Worm (Caenorhabditis elegans) whole organism, midembryonic: Measurements from ENCODE around the gene R10E8.1.

Source experiments
- T22C8.4 ChIP-seq: fragments of 200-800 bp; sonication (Bioruptor generic); IDR thresholded peaks from 2 replicates; pipeline ENCODE4 v1.3.6; 2022; ENCODE audit warnings: missing genetic modification characterization, missing compliant biosample characterization
- cog-1 ChIP-seq: sonication (generic microtip); optimal IDR thresholded peaks from 2 replicates; lab custom pipeline; 2016; ENCODE audit warnings: missing genetic modification characterization, missing compliant biosample characterization
- flt-1 ChIP-seq: fragments of 200-800 bp; sonication (Bioruptor generic); IDR thresholded peaks from 2 replicates; pipeline ENCODE4 v1.3.6; 2022; ENCODE audit warnings: missing genetic modification characterization, missing compliant biosample characterization
- klf-2 ChIP-seq: fragments of 200-800 bp; sonication (Bioruptor generic); conservative IDR thresholded peaks from 2 replicates; pipeline ENCODE4 v1.3.6; 2022; ENCODE audit warnings: missing genetic modification reagents, missing genetic modification characterization, missing compliant biosample characterization
- med-1 ChIP-seq: sonication (generic microtip); optimal IDR thresholded peaks from 2 replicates; lab custom pipeline; 2017; ENCODE audit warnings: missing genetic modification characterization, mild to moderate bottlenecking, missing compliant biosample characterization, antibody characterized with exemption, missing genetic modification reagents; ENCODE audit not compliant: insufficient read depth
- ref-1 ChIP-seq: fragments of 200-800 bp; sonication (Bioruptor generic); conservative IDR thresholded peaks from 2 replicates; pipeline ENCODE4 v1.3.6; 2022; ENCODE audit warnings: missing genetic modification reagents, missing genetic modification characterization, missing compliant biosample characterization
- tab-1 ChIP-seq: fragments of 200-800 bp; sonication (Bioruptor generic); IDR thresholded peaks from 2 replicates; pipeline ENCODE4 v1.3.6; 2022; ENCODE audit warnings: missing genetic modification characterization, missing compliant biosample characterization
- ztf-29 ChIP-seq: fragments of 200-800 bp; sonication (Bioruptor generic); IDR thresholded peaks from 2 replicates; pipeline ENCODE4 v1.3.6; 2022; ENCODE audit warnings: missing genetic modification reagents, missing genetic modification characterization, missing compliant biosample characterization

DNA sequence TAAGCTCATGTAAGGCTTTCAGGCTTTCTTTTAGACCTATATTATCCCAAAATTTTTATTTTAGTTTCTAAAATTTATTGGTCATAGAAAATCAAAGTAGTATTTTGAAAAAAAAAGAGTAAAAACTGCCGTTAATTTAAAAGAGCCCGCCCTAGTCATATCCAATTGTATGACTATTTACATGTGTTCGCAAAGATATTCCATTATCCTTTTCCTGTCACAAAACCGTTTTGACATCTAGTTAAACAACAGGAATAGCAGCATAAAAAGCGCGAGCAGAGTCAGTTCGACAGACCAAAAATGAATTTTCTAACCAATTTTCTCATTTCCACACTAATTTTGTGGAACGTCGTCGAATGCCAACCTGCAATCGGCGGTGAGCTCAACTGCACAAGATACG is 57.2 kb downstream of the R10E8.1 start, which contains the start of gene F16H6.3:
- TF ChIP-seq klf-2 (GFP tag; lab: Robert Waterston, UW) (no peak), ztf-29 (no peak), med-1 (GFP tag; lab: Kevin White, UChicago) (no peak), cog-1 (tag; lab: Kevin White, UChicago) (no peak), flt-1 (GFP tag; lab: Robert Waterston, UW) (no peak), ref-1 (GFP tag; lab: Robert Waterston, UW) (no peak), T22C8.4 (GFP tag; lab: Robert Waterston, UW) (no peak), tab-1 (GFP tag; lab: Robert Waterston, UW) (no peak)
